Worm (Caenorhabditis elegans) whole organism, L1 larva: ENCODE measurements around the gene ddr-1.

ENCODE experiments used
- C04F5.9 ChIP-seq: sonication (generic microtip); optimal IDR thresholded peaks from 2 replicates; lab custom pipeline; 2016; ENCODE audit warnings: missing genetic modification characterization, missing compliant biosample characterization
- F16B12.6 ChIP-seq: fragments of 150-350 bp; optimal IDR thresholded peaks from 2 replicates; lab custom pipeline; 2014; ENCODE audit warnings: missing biosample characterization, missing genetic modification characterization
- aly-2 ChIP-seq: fragments of 150-350 bp; optimal IDR thresholded peaks from 2 replicates; lab custom pipeline; 2014; ENCODE audit warnings: missing biosample characterization, missing genetic modification characterization
- blmp-1 ChIP-seq: fragments of 150-350 bp; optimal IDR thresholded peaks from 2 replicates; lab custom pipeline; 2014; ENCODE audit warnings: missing biosample characterization, missing genetic modification characterization
- ceh-63 ChIP-seq: fragments of 200-800 bp; sonication (Bioruptor generic); optimal IDR thresholded peaks from 2 replicates; lab custom pipeline; 2018; ENCODE audit warnings: mild to moderate bottlenecking, missing genetic modification characterization, missing compliant biosample characterization
- ceh-8 ChIP-seq: fragments of 200-800 bp; sonication (Bioruptor generic); optimal IDR thresholded peaks from 2 replicates; lab custom pipeline; 2018; ENCODE audit warnings: mild to moderate bottlenecking, missing genetic modification characterization, moderate library complexity, missing compliant biosample characterization
- ceh-88 ChIP-seq: fragments of 200-800 bp; sonication (Bioruptor generic); IDR thresholded peaks from 2 replicates; pipeline ENCODE4 v1.3.6; 2022; ENCODE audit warnings: missing genetic modification characterization, missing compliant biosample characterization
- ces-1 ChIP-seq: fragments of 150-350 bp; optimal IDR thresholded peaks from 2 replicates; lab custom pipeline; 2014; ENCODE audit warnings: missing biosample characterization, missing genetic modification reagents, missing genetic modification characterization
- dsc-1 ChIP-seq: sonication (generic microtip); optimal IDR thresholded peaks from 2 replicates; lab custom pipeline; 2016; ENCODE audit warnings: mild to moderate bottlenecking, missing genetic modification characterization, missing compliant biosample characterization
- efl-3 ChIP-seq: fragments of 200-800 bp; sonication (Bioruptor generic); optimal IDR thresholded peaks from 2 replicates; lab custom pipeline; 2018; ENCODE audit warnings: mild to moderate bottlenecking, missing genetic modification characterization, missing compliant biosample characterization
- egl-27 ChIP-seq, 2 experiments: fragments of 150-350 bp in 1 of 2; sonication (generic microtip); optimal IDR thresholded peaks; 3 replicates each; lab custom pipeline; 2017 to 2018; ENCODE audit warnings: missing biosample characterization in 2 of 2, missing genetic modification characterization in 2 of 2, missing genetic modification reagents in 2 of 2
- elt-2 ChIP-seq: sonication (generic microtip); optimal IDR thresholded peaks from 2 replicates; lab custom pipeline; 2016; ENCODE audit warnings: missing genetic modification characterization, mild to moderate bottlenecking, inconsistent platforms, missing compliant biosample characterization, missing genetic modification reagents
- elt-3 ChIP-seq, 6 experiments: fragments of 150-350 bp in 1 of 6; sonication (generic microtip); optimal IDR thresholded peaks; 2 replicates each; lab custom pipeline; 2017 to 2018; ENCODE audit warnings: missing biosample characterization in 6 of 6, missing genetic modification characterization in 6 of 6, inconsistent platforms in 1 of 6
- fkh-10 ChIP-seq: sonication (generic microtip); optimal IDR thresholded peaks from 2 replicates; lab custom pipeline; 2017; ENCODE audit warnings: missing biosample characterization, missing genetic modification reagents, missing genetic modification characterization
- fkh-4 ChIP-seq: sonication (generic microtip); optimal IDR thresholded peaks from 2 replicates; lab custom pipeline; 2016; ENCODE audit warnings: missing compliant biosample characterization, missing genetic modification characterization, borderline replicate concordance
- hlh-17 ChIP-seq: fragments of 200-800 bp; sonication (Bioruptor generic); optimal IDR thresholded peaks from 2 replicates; lab custom pipeline; 2018; ENCODE audit warnings: missing genetic modification characterization, mild to moderate bottlenecking, missing compliant biosample characterization, moderate library complexity, borderline replicate concordance
- jun-1 ChIP-seq: fragments of 150-350 bp; optimal IDR thresholded peaks from 2 replicates; lab custom pipeline; 2014; ENCODE audit warnings: missing biosample characterization, missing genetic modification reagents, missing genetic modification characterization
- lin-14 ChIP-seq: fragments of 200-800 bp; sonication (Bioruptor generic); optimal IDR thresholded peaks from 2 replicates; lab custom pipeline; 2018; ENCODE audit warnings: mild to moderate bottlenecking, missing genetic modification characterization, moderate library complexity, missing compliant biosample characterization
- lir-3 ChIP-seq: sonication (generic microtip); optimal IDR thresholded peaks from 2 replicates; lab custom pipeline; 2016; ENCODE audit warnings: mild to moderate bottlenecking, missing genetic modification characterization, moderate library complexity, missing compliant biosample characterization; ENCODE audit not compliant: poor library complexity
- mdl-1 ChIP-seq, 2 experiments: fragments of 150-350 bp; optimal IDR thresholded peaks; 2 replicates each; lab custom pipeline; 2014 to 2017; ENCODE audit warnings: missing biosample characterization in 2 of 2, missing genetic modification characterization in 2 of 2, inconsistent platforms in 1 of 2
- mep-1 ChIP-seq: fragments of 150-350 bp; optimal IDR thresholded peaks from 2 replicates; lab custom pipeline; 2014; ENCODE audit warnings: missing biosample characterization, missing genetic modification characterization
- nhr-11 ChIP-seq: fragments of 150-350 bp; optimal IDR thresholded peaks from 2 replicates; lab custom pipeline; 2014; ENCODE audit warnings: missing biosample characterization, missing genetic modification characterization
- nhr-20 ChIP-seq: sonication (generic microtip); optimal IDR thresholded peaks from 2 replicates; lab custom pipeline; 2016; ENCODE audit warnings: mild to moderate bottlenecking, missing genetic modification characterization, missing compliant biosample characterization
- nhr-28 ChIP-seq: fragments of 150-350 bp; optimal IDR thresholded peaks from 2 replicates; lab custom pipeline; 2014; ENCODE audit warnings: missing biosample characterization, missing genetic modification characterization
- nhr-47 ChIP-seq: sonication (generic microtip); optimal IDR thresholded peaks from 2 replicates; lab custom pipeline; 2016; ENCODE audit warnings: mild to moderate bottlenecking, missing genetic modification characterization, moderate library complexity, missing compliant biosample characterization
- nhr-71 ChIP-seq: sonication (generic microtip); optimal IDR thresholded peaks from 2 replicates; lab custom pipeline; 2016; ENCODE audit warnings: mild to moderate bottlenecking, missing genetic modification characterization, moderate library complexity, missing compliant biosample characterization
- nhr-76 ChIP-seq: sonication (generic microtip); optimal IDR thresholded peaks from 2 replicates; lab custom pipeline; 2017; ENCODE audit warnings: missing biosample characterization, missing genetic modification characterization
- nhr-77 ChIP-seq: fragments of 150-350 bp; optimal IDR thresholded peaks from 2 replicates; lab custom pipeline; 2014; ENCODE audit warnings: missing biosample characterization, missing genetic modification characterization
- nhr-85 ChIP-seq: sonication (generic microtip); peaks from one replicate; lab custom pipeline; 2016; ENCODE audit warnings: missing genetic modification characterization, inconsistent platforms, missing compliant biosample characterization
- pag-3 ChIP-seq: sonication (generic microtip); optimal IDR thresholded peaks from 2 replicates; lab custom pipeline; 2017; ENCODE audit warnings: missing genetic modification characterization, mild to moderate bottlenecking, missing compliant biosample characterization, antibody characterized with exemption, borderline replicate concordance; ENCODE audit not compliant: insufficient read depth
- rnt-1 ChIP-seq: sonication (generic microtip); optimal IDR thresholded peaks from 2 replicates; lab custom pipeline; 2016; ENCODE audit warnings: mild to moderate bottlenecking, missing genetic modification characterization, moderate library complexity, missing compliant biosample characterization
- sox-4 ChIP-seq: sonication (generic microtip); optimal IDR thresholded peaks from 2 replicates; lab custom pipeline; 2016; ENCODE audit warnings: missing genetic modification characterization, missing compliant biosample characterization
- sptf-1 ChIP-seq: fragments of 150-350 bp; optimal IDR thresholded peaks from 2 replicates; lab custom pipeline; 2014; ENCODE audit warnings: missing biosample characterization, missing genetic modification characterization
- sup-37 ChIP-seq: fragments of 200-800 bp; sonication (Bioruptor generic); optimal IDR thresholded peaks from 2 replicates; lab custom pipeline; 2018; ENCODE audit warnings: mild to moderate bottlenecking, missing genetic modification characterization, missing compliant biosample characterization
- tbx-2 ChIP-seq: sonication (generic microtip); optimal IDR thresholded peaks from 2 replicates; lab custom pipeline; 2016; ENCODE audit warnings: missing genetic modification characterization, missing compliant biosample characterization
- unc-130 ChIP-seq: fragments of 150-350 bp; optimal IDR thresholded peaks from 2 replicates; lab custom pipeline; 2017; ENCODE audit warnings: missing biosample characterization, missing genetic modification characterization, inconsistent platforms
- unc-62 ChIP-seq: fragments of 150-350 bp; optimal IDR thresholded peaks from 2 replicates; lab custom pipeline; 2014; ENCODE audit warnings: missing biosample characterization, missing genetic modification reagents, missing genetic modification characterization
- vab-15 ChIP-seq: sonication (generic microtip); optimal IDR thresholded peaks from 2 replicates; lab custom pipeline; 2017; ENCODE audit warnings: missing genotype, mild to moderate bottlenecking, missing genetic modification characterization, missing compliant biosample characterization
- zag-1 ChIP-seq: fragments of 150-350 bp; optimal IDR thresholded peaks from 2 replicates; lab custom pipeline; 2014; ENCODE audit warnings: missing biosample characterization, missing genetic modification characterization
- zip-4 ChIP-seq: fragments of 200-800 bp; sonication (Bioruptor generic); optimal IDR thresholded peaks from 2 replicates; lab custom pipeline; 2018; ENCODE audit warnings: mild to moderate bottlenecking, missing genetic modification characterization, moderate library complexity, missing compliant biosample characterization
- ztf-11 ChIP-seq, 2 experiments: sonication (generic microtip); optimal IDR thresholded peaks; 2 replicates each; lab custom pipeline; 2016 to 2017; ENCODE audit warnings: missing genetic modification characterization in 2 of 2, missing biosample characterization in 1 of 2, missing compliant biosample characterization in 1 of 2

Gene ddr-1

DNA sequence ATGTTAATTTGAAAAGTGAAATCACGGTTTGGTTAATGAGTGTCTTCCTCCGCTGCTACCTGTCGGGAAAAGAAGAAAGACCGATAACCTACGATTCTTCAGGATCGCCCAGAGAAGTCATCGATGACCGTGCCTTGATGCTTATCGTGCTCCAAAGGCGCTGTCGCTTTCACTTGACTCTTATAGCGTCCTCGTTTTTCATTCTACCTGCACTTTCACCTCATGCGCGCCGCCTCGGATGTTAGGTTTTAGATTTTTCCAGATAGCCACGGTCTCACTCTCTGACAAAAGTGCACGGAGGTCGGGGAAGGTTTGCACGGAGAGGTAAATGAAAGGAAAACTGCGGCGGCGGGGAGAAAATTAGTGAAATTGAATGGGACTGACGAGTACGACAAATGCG is 27.8 kb downstream of the ddr-1 start:
- TF ChIP-seq blmp-1 (tag; lab: Kevin White, UChicago) (peak; percentile 88), nhr-77 (tag; lab: Kevin White, UChicago) (no peak), elt-3 (tag; optimal IDR thresholded peaks at IDR 0.05; lab: Kevin White, UChicago) (no peak), rnt-1 (tag; lab: Kevin White, UChicago) (no peak)

DNA sequence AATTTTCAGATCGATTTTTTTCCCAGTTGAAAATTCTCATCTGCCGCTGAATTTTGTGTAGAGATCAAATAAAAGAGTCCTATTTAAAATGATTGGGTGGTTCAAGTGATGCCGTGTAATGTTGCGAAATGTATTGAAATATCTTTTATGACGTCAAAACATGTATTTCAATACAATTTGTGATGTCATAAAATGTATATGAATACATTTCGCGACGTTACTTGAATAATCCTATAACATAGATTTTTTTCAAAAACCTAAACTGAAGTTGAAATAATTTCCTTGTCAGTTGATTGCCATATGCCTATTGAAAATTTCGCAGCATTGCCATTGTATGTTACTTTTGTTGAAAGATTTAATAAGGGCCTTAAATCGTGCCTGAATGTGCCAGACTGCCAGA is 28.5 kb downstream of the ddr-1 start, which contains the start of gene F55D1.1:
F55D1.1 (plus strand) TSS at position 301 of the 400 bp plus-strand sequence.
- TF ChIP-seq nhr-85 (tag; lab: Kevin White, UChicago) (no peak), vab-15 (tag; lab: Kevin White, UChicago) (no peak)

DNA sequence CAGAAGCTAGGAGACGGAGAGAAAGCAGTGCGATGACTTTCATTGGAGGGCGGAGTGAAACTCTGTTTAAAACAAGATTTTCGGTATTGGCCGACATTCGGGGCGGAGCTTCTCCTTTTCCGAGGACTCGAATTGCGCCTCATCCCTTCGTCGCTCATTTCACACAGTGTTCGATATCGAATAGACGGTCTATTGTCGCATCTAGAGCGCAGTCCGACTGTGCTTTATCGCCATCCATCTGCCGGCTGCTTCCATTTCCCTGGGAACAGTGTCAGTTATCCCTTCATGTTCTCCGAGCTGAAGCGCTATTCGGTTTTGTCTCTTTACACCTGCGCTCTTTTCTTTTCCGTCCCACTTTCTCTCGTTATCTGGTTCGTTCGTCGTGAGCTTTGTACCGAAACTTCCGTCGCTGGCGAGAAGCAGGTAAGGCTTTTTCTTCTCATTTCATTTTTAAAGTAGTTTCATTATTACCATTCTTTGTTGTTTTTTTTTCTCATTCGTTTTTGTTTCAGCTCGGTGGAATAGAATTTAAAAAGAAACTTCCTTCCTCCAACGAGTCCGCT is 31.9 kb downstream of the ddr-1 start, which contains the start of the genes bus-8A and bus-8B:
bus-8A (plus strand) TSS at position 96 of the 563 bp plus-strand sequence.
bus-8B (plus strand) TSS at position 513 of the 563 bp plus-strand sequence.
- TF ChIP-seq zip-4 (GFP tag; lab: Kevin White, UChicago) (no peak), blmp-1 (tag; lab: Kevin White, UChicago) (peak; percentile 4), ces-1 (no peak), nhr-28 (tag; lab: Kevin White, UChicago) (no peak), jun-1 (tag; lab: Kevin White, UChicago) (no peak), unc-130 (tag; lab: Kevin White, UChicago) (no peak)

DNA sequence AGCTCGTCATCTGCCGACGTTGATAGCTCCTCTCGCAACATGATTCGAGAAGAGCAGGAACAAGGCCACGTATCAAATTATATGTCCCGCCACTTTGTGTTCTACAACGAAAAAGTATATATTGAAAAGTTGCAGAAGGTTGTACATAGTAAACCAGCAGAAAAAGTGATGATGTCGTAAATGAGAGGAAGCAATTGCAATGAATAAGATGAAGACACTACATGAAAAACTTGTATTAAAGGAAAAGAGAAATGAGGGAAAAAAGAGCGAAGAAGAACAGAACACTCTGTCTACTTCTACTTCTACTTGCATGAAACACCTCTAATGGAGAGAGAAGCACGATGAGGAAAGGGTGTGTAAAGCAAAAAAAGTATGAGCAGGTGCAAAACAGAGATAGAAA is 44.1 kb downstream of the ddr-1 start, which contains the start of gene T23F2.2:
T23F2.2 (minus strand) TSS at position 101 of the 400 bp plus-strand sequence.
- TF ChIP-seq fkh-4 (tag; lab: Kevin White, UChicago) (no peak), unc-130 (tag; lab: Kevin White, UChicago) (no peak), ceh-63 (GFP tag; lab: Kevin White, UChicago) (no peak), lin-14 (GFP tag; lab: Kevin White, UChicago) (peak; percentile 26), lir-3 (tag; lab: Kevin White, UChicago) (no peak)

DNA sequence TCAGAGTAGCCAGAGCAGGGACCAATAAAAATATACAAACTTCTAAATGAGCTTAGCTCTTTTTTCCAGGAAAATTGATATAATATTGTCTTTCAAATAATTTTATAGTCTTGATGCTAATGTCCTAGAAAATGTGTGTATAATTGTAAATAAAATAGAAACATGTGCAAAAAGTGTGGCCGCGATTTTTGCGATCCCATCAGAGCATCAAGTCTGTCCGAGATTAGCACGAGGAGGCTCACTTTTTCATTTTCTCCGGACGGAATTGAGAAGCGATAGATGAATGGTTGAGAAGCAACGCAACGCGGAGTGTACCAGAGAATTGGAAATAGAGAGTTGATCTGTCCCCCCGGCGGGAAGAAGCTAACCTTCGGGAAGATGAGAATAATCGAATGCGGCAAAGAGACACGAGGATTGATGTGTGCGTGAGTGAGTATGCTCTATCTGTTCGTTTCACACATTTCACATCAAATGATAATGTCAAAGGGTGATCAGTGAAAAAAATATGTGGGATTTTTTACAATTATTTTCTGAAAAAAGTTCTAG is 45.5 kb downstream of the ddr-1 start:
- no peak for TF ChIP-seq nhr-11 (tag; lab: Kevin White, UChicago)
- no peak for TF ChIP-seq sptf-1 (tag; lab: Kevin White, UChicago)
- no peak for TF ChIP-seq efl-3 (GFP tag; lab: Kevin White, UChicago)
- no peak for TF ChIP-seq C04F5.9 (tag; lab: Kevin White, UChicago)
- peak; percentile 46 for TF ChIP-seq lin-14 (GFP tag; lab: Kevin White, UChicago)
- TF ChIP-seq dsc-1 (tag; lab: Kevin White, UChicago) = peak; percentile 92
- TF ChIP-seq nhr-47 (tag; lab: Kevin White, UChicago) = no peak
- TF ChIP-seq fkh-10 (GFP tag; lab: Kevin White, UChicago) = no peak
- TF ChIP-seq egl-27 (tag; optimal IDR thresholded peaks at IDR 0.05; lab: Kevin White, UChicago) = no peak
- TF ChIP-seq sox-4 (tag; lab: Kevin White, UChicago) = no peak
- TF ChIP-seq nhr-71 (tag; lab: Kevin White, UChicago) = peak; percentile 33
- peak in 1 of 2 experiments; percentile 26 for TF ChIP-seq mdl-1 (tag; optimal IDR thresholded peaks at IDR 0.05; lab: Kevin White, UChicago)
- no peak for TF ChIP-seq mep-1 (tag; lab: Kevin White, UChicago)
- no peak for TF ChIP-seq elt-2 (tag; lab: Kevin White, UChicago)
- TF ChIP-seq pag-3 (tag; lab: Kevin White, UChicago) = no peak
- TF ChIP-seq sup-37 (GFP tag; lab: Kevin White, UChicago) = no peak
- no peak for TF ChIP-seq zag-1 (tag; lab: Kevin White, UChicago)
- TF ChIP-seq F16B12.6 (tag; lab: Kevin White, UChicago) = no peak
- TF ChIP-seq aly-2 (tag; lab: Kevin White, UChicago) = no peak
- TF ChIP-seq jun-1 (tag; lab: Kevin White, UChicago) = no peak
- TF ChIP-seq ceh-8 (GFP tag; lab: Kevin White, UChicago) = no peak
- TF ChIP-seq unc-130 (tag; lab: Kevin White, UChicago) = no peak
- no peak for TF ChIP-seq hlh-17 (GFP tag; lab: Kevin White, UChicago)
- no peak for TF ChIP-seq tbx-2 (tag; lab: Kevin White, UChicago)
- no peak for TF ChIP-seq ces-1
- no peak for TF ChIP-seq nhr-20 (tag; lab: Kevin White, UChicago)
- TF ChIP-seq nhr-76 (tag; lab: Kevin White, UChicago) = no peak
- no peak for TF ChIP-seq unc-62 (GFP tag; lab: Kevin White, UChicago)
- TF ChIP-seq ceh-88 = no peak
- no peak for TF ChIP-seq ztf-11 (tag; optimal IDR thresholded peaks at IDR 0.05; lab: Kevin White, UChicago)
- TF ChIP-seq nhr-77 (tag; lab: Kevin White, UChicago) = no peak
